Fruit fly (Drosophila melanogaster): ENCODE measurements around the gene CG4546.

Gene CG4546

DNA sequence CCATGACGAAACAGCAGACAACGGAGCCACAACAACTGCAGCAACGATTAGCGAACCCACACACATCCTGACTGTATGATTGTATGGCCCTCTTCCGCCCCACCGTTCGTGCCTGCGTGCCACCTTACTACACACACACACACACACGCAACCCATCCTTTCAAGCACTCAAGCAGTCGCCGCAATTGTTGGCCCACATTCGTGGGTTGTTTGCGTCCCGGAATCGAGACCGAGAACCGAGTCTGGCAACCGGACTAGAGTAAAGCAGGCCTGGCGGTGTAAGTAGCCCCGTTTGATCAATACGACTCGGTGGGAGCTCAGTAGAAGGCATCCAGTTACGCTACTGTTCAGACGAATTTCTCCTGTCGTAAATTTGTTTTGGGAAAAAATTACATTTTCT lies at the start of gene CG4546:
Gene CG4546 (plus strand): TSS at position 301 of the 400 bp plus-strand sequence.
- TF ChIP-seq CG11617 (GFP tag; optimal IDR thresholded peaks at IDR 0.05) = no peak
- TF ChIP-seq cnc (optimal IDR thresholded peaks at IDR 0.05) = no peak
- no peak for TF ChIP-seq CG33017 (tag; optimal IDR thresholded peaks at IDR 0.05)
- TF ChIP-seq CG12768 (GFP tag; optimal IDR thresholded peaks at IDR 0.05) = no peak
- no peak for TF ChIP-seq cic (GFP tag; optimal IDR thresholded peaks at IDR 0.05)

- TF ChIP-seq bab1 (GFP tag; optimal IDR thresholded peaks at IDR 0.05) (no peak), toe (GFP tag; optimal IDR thresholded peaks at IDR 0.05) (no peak), CG5204 (GFP tag; optimal IDR thresholded peaks at IDR 0.05) (no peak), CG33017 (tag; optimal IDR thresholded peaks at IDR 0.05) (no peak), ovo (GFP tag; optimal IDR thresholded peaks at IDR 0.05) (no peak), CG12768 (GFP tag; optimal IDR thresholded peaks at IDR 0.05) (no peak), CG1620 (GFP tag; optimal IDR thresholded peaks at IDR 0.05) (no peak), pad (GFP tag; optimal IDR thresholded peaks at IDR 0.05) (no peak), CG7045 (GFP tag; optimal IDR thresholded peaks at IDR 0.05) (no peak), cnc (optimal IDR thresholded peaks at IDR 0.05) (no peak), tj (GFP tag; optimal IDR thresholded peaks at IDR 0.05) (no peak), kay (GFP tag; ENCODE audit: borderline replicate concordance) (no peak), Hr96 (GFP tag; optimal IDR thresholded peaks at IDR 0.05) (no peak), Clk (GFP tag; optimal IDR thresholded peaks at IDR 0.05) (no peak), CG7101 (tag; optimal IDR thresholded peaks at IDR 0.05) (no peak), cic (GFP tag; optimal IDR thresholded peaks at IDR 0.05) (no peak), CG14711 (tag; optimal IDR thresholded peaks at IDR 0.05) (no peak), Crg-1 (GFP tag; optimal IDR thresholded peaks at IDR 0.05) (no peak), Mnt (GFP tag; optimal IDR thresholded peaks at IDR 0.05) (no peak)
Measured at dm6 chr3R:15802006-15802405, 44.3 kb upstream of the CG4546 start, which contains the start of gene CG9593. TSS of gene CG9593 (plus strand) at chr3R:15802275.

DNA sequence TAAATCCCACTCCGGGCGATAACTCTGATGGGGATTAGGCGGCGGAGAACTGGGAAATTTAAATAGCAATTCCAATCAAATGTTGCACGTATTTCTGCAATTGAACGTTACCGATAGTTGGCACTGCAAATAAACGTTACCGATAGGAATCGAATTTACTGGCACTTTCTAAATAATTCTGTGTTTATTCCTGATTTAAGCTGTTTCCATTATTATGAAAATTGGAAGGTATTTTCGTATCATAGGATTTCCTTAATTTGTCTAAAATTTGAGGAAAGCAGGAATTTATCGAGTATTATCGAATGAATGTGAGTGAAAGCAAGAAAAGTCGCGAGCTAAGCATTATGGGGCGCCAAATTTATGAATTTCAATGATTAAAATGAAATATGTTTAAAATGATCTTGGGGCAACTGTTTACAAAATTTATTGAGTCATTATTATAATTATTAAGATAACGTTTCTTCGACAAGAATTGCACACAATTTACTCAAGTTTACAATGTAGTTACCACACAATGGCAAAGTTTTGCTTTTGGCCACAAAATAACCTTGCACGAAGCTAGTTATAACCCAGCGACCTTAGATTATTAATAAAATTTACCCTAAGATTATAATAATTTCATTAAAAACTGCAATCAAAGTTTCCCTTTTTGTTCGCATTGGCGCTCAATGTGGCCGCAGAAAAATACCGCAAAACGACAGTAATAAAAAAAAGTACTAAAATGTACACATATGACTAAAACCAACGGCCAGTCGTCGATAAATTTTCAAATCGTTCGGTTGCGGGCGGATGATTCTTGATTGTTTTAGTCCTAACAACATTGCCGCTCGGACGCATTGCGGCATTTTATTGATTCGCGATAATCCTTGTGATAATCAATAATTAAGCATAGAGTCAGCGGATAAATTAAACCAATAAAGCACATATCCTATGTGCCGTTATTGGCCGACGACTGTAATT lies 42.6 kb upstream of the CG4546 start, which contains the start of gene alpha-Man-IIb:
Gene alpha-Man-IIb (plus strand): TSS at position 747 of the 960 bp plus-strand sequence.
- TF ChIP-seq tj (GFP tag; optimal IDR thresholded peaks at IDR 0.05) (peak; percentile 36), CG11617 (GFP tag; optimal IDR thresholded peaks at IDR 0.05) (no peak), cic (GFP tag; optimal IDR thresholded peaks at IDR 0.05) (no peak), CG7101 (tag; optimal IDR thresholded peaks at IDR 0.05) (no peak), Crg-1 (GFP tag; optimal IDR thresholded peaks at IDR 0.05) (no peak), toe (GFP tag; optimal IDR thresholded peaks at IDR 0.05) (no peak), Mnt (GFP tag; optimal IDR thresholded peaks at IDR 0.05) (peak; percentile 21), Clk (GFP tag; optimal IDR thresholded peaks at IDR 0.05) (no peak), pad (GFP tag; optimal IDR thresholded peaks at IDR 0.05) (no peak), CG1620 (GFP tag; optimal IDR thresholded peaks at IDR 0.05) (no peak), CG12768 (GFP tag; optimal IDR thresholded peaks at IDR 0.05) (no peak), Hr96 (GFP tag; optimal IDR thresholded peaks at IDR 0.05) (peak; percentile 41), cnc (optimal IDR thresholded peaks at IDR 0.05) (no peak), kay (GFP tag; ENCODE audit: borderline replicate concordance) (no peak), bab1 (GFP tag; optimal IDR thresholded peaks at IDR 0.05) (peak; percentile 63), CG14711 (tag; optimal IDR thresholded peaks at IDR 0.05) (no peak), ovo (GFP tag; optimal IDR thresholded peaks at IDR 0.05) (peak; percentile 12), CG33017 (tag; optimal IDR thresholded peaks at IDR 0.05) (no peak), CG5204 (GFP tag; optimal IDR thresholded peaks at IDR 0.05) (no peak), CG7045 (GFP tag; optimal IDR thresholded peaks at IDR 0.05) (no peak)

- TF ChIP-seq pad (GFP tag; optimal IDR thresholded peaks at IDR 0.05) (no peak), CG14711 (tag; optimal IDR thresholded peaks at IDR 0.05) (no peak), kay (GFP tag; ENCODE audit: borderline replicate concordance) (no peak), toe (GFP tag; optimal IDR thresholded peaks at IDR 0.05) (no peak), CG11617 (GFP tag; optimal IDR thresholded peaks at IDR 0.05) (no peak), Clk (GFP tag; optimal IDR thresholded peaks at IDR 0.05) (no peak), bab1 (GFP tag; optimal IDR thresholded peaks at IDR 0.05) (no peak), CG33017 (tag; optimal IDR thresholded peaks at IDR 0.05) (no peak), cic (GFP tag; optimal IDR thresholded peaks at IDR 0.05) (no peak), ovo (GFP tag; optimal IDR thresholded peaks at IDR 0.05) (no peak), CG12768 (GFP tag; optimal IDR thresholded peaks at IDR 0.05) (no peak), cnc (optimal IDR thresholded peaks at IDR 0.05) (no peak), Crg-1 (GFP tag; optimal IDR thresholded peaks at IDR 0.05) (no peak), CG1620 (GFP tag; optimal IDR thresholded peaks at IDR 0.05) (no peak), CG7101 (tag; optimal IDR thresholded peaks at IDR 0.05) (no peak), tj (GFP tag; optimal IDR thresholded peaks at IDR 0.05) (no peak)
Measured at dm6 chr3R:15804678-15805077, 41.7 kb upstream of the CG4546 start.

- TF ChIP-seq Clk (GFP tag; optimal IDR thresholded peaks at IDR 0.05) (no peak), CG12768 (GFP tag; optimal IDR thresholded peaks at IDR 0.05) (no peak)
Measured at dm6 chr3R:15806341-15806740, 40.0 kb upstream of the CG4546 start.

dm6 chr3R:15807306-15807705 lies 39.0 kb upstream of the CG4546 start:
- no peak for TF ChIP-seq ovo (GFP tag; optimal IDR thresholded peaks at IDR 0.05)
- TF ChIP-seq Mnt (GFP tag; optimal IDR thresholded peaks at IDR 0.05) = no peak
- no peak for TF ChIP-seq toe (GFP tag; optimal IDR thresholded peaks at IDR 0.05)
- TF ChIP-seq pad (GFP tag; optimal IDR thresholded peaks at IDR 0.05) = no peak
- no peak for TF ChIP-seq CG33017 (tag; optimal IDR thresholded peaks at IDR 0.05)
- TF ChIP-seq Clk (GFP tag; optimal IDR thresholded peaks at IDR 0.05) = no peak
- TF ChIP-seq CG7045 (GFP tag; optimal IDR thresholded peaks at IDR 0.05) = no peak
- TF ChIP-seq CG14711 (tag; optimal IDR thresholded peaks at IDR 0.05) = no peak
- no peak for TF ChIP-seq tj (GFP tag; optimal IDR thresholded peaks at IDR 0.05)
- no peak for TF ChIP-seq CG7101 (tag; optimal IDR thresholded peaks at IDR 0.05)
- no peak for TF ChIP-seq bab1 (GFP tag; optimal IDR thresholded peaks at IDR 0.05)
- no peak for TF ChIP-seq Crg-1 (GFP tag; optimal IDR thresholded peaks at IDR 0.05)
- no peak for TF ChIP-seq CG11617 (GFP tag; optimal IDR thresholded peaks at IDR 0.05)

Measured in whole organism, adult.